Fruit fly (Drosophila melanogaster) whole organism, prepupa: Measurements from ENCODE around the gene Zpr1.

Source experiments
- Blimp-1 ChIP-seq: fragments of 200-800 bp; sonication (Bioruptor generic); optimal IDR thresholded peaks from 3 replicates; lab custom pipeline; 2017; ENCODE audit warnings: missing biosample characterization, missing genetic modification characterization, mild to moderate bottlenecking, moderate library complexity, missing genetic modification reagents
- CG10631 ChIP-seq: fragments of 200-800 bp; sonication (Bioruptor generic); optimal IDR thresholded peaks from 2 replicates; lab custom pipeline; 2016; ENCODE audit warnings: missing biosample characterization, missing genetic modification characterization
- CG10669 ChIP-seq: fragments of 200-800 bp; sonication (Bioruptor generic); optimal IDR thresholded peaks from 3 replicates; lab custom pipeline; 2018; ENCODE audit warnings: missing biosample characterization, mild to moderate bottlenecking, missing genetic modification characterization, moderate library complexity
- CG11294 ChIP-seq: fragments of 200-800 bp; sonication (Bioruptor generic); IDR thresholded peaks from 2 replicates; pipeline ENCODE4 v1.3.6; 2022; ENCODE audit warnings: missing biosample characterization, missing genetic modification characterization
- CG11762 ChIP-seq: fragments of 200-800 bp; sonication (Bioruptor generic); optimal IDR thresholded peaks from 3 replicates; lab custom pipeline; 2016; ENCODE audit warnings: missing biosample characterization, missing genetic modification characterization; ENCODE audit not compliant: insufficient read depth
- CG11902 ChIP-seq: fragments of 200-800 bp; sonication (Bioruptor generic); optimal IDR thresholded peaks from 3 replicates; lab custom pipeline; 2016; ENCODE audit warnings: missing biosample characterization, missing genetic modification characterization
- CG15336 ChIP-seq: fragments of 200-800 bp; sonication (Bioruptor generic); IDR thresholded peaks from 2 replicates; pipeline ENCODE4 v1.3.6; 2022; ENCODE audit warnings: missing biosample characterization, missing genetic modification characterization
- CG1621 ChIP-seq: fragments of 200-800 bp; sonication (Bioruptor generic); optimal IDR thresholded peaks from 3 replicates; lab custom pipeline; 2018; ENCODE audit warnings: missing biosample characterization, mild to moderate bottlenecking, missing genetic modification characterization
- CG16779 ChIP-seq: fragments of 200-800 bp; sonication (Bioruptor generic); optimal IDR thresholded peaks from 3 replicates; lab custom pipeline; 2017; ENCODE audit warnings: missing biosample characterization, mild to moderate bottlenecking, missing genetic modification characterization
- CG3032 ChIP-seq: fragments of 200-800 bp; optimal IDR thresholded peaks from 2 replicates; lab custom pipeline; 2019; ENCODE audit warnings: missing biosample characterization, mild to moderate bottlenecking, missing genetic modification characterization, moderate library complexity
- CG32006 ChIP-seq: fragments of 200-800 bp; sonication (Bioruptor generic); optimal IDR thresholded peaks from 3 replicates; lab custom pipeline; 2017; ENCODE audit warnings: missing biosample characterization, mild to moderate bottlenecking, missing genetic modification characterization
- CG34406 ChIP-seq: fragments of 200-800 bp; sonication (Bioruptor generic); optimal IDR thresholded peaks from 3 replicates; lab custom pipeline; 2016; ENCODE audit warnings: missing biosample characterization, missing genetic modification characterization
- CG4318 ChIP-seq: fragments of 200-800 bp; sonication (Bioruptor generic); optimal IDR thresholded peaks from 3 replicates; lab custom pipeline; 2017; ENCODE audit warnings: missing biosample characterization, mild to moderate bottlenecking, missing genetic modification characterization
- CG6163 ChIP-seq: fragments of 200-800 bp; sonication (Bioruptor generic); IDR thresholded peaks from 3 replicates; pipeline ENCODE4 v1.3.6; 2022; ENCODE audit warnings: missing biosample characterization, missing genetic modification characterization
- CG6276 ChIP-seq: fragments of 200-800 bp; sonication (Bioruptor generic); optimal IDR thresholded peaks from 2 replicates; lab custom pipeline; 2017; ENCODE audit warnings: missing biosample characterization, mild to moderate bottlenecking, missing genetic modification characterization
- CG6792 ChIP-seq: fragments of 200-800 bp; sonication (Bioruptor generic); optimal IDR thresholded peaks from 3 replicates; lab custom pipeline; 2016; ENCODE audit warnings: missing biosample characterization, missing genetic modification characterization
- CG6808 ChIP-seq: fragments of 200-800 bp; sonication (Bioruptor generic); optimal IDR thresholded peaks from 3 replicates; lab custom pipeline; 2017; ENCODE audit warnings: missing biosample characterization, missing genetic modification characterization, mild to moderate bottlenecking, moderate library complexity, missing genetic modification reagents
- CG6854 ChIP-seq: fragments of 200-800 bp; sonication (Bioruptor generic); optimal IDR thresholded peaks from 2 replicates; lab custom pipeline; 2017; ENCODE audit warnings: missing biosample characterization, mild to moderate bottlenecking, missing genetic modification characterization
- CG7368 ChIP-seq: fragments of 200-800 bp; sonication (Bioruptor generic); optimal IDR thresholded peaks from 3 replicates; lab custom pipeline; 2016; ENCODE audit warnings: missing biosample characterization, missing genetic modification characterization
- CG8319 ChIP-seq: fragments of 200-800 bp; sonication (Bioruptor generic); optimal IDR thresholded peaks from 3 replicates; lab custom pipeline; 2016; ENCODE audit warnings: missing biosample characterization, missing genetic modification characterization
- CG8632 ChIP-seq: fragments of 200-800 bp; sonication (Bioruptor generic); optimal IDR thresholded peaks from 3 replicates; lab custom pipeline; 2016; ENCODE audit warnings: missing biosample characterization, missing genetic modification characterization
- CG9139 ChIP-seq: fragments of 200-800 bp; sonication (Bioruptor generic); optimal IDR thresholded peaks from 3 replicates; lab custom pipeline; 2017; ENCODE audit warnings: missing biosample characterization, mild to moderate bottlenecking, missing genetic modification characterization
- Eip78C ChIP-seq: fragments of 200-800 bp; sonication (Bioruptor generic); peaks from one replicate; lab custom pipeline; 2016; ENCODE audit warnings: missing biosample characterization, missing genetic modification characterization
- Eip93F ChIP-seq: fragments of 200-800 bp; sonication (Bioruptor generic); optimal IDR thresholded peaks from 2 replicates; lab custom pipeline; 2016; ENCODE audit warnings: missing biosample characterization, mild to moderate bottlenecking, missing genetic modification characterization
- Ets21C ChIP-seq: fragments of 200-800 bp; sonication (Bioruptor generic); optimal IDR thresholded peaks from 3 replicates; lab custom pipeline; 2016; ENCODE audit warnings: missing biosample characterization, missing genetic modification characterization
- Ets96B ChIP-seq: fragments of 200-800 bp; optimal IDR thresholded peaks from 2 replicates; lab custom pipeline; 2019; ENCODE audit warnings: missing biosample characterization, mild to moderate bottlenecking, missing genetic modification characterization, moderate library complexity
- Gug ChIP-seq: fragments of 200-800 bp; sonication (Bioruptor generic); IDR thresholded peaks from 2 replicates; pipeline ENCODE4 v1.3.6; 2022; ENCODE audit warnings: missing biosample characterization, missing genetic modification characterization
- Lpt ChIP-seq: fragments of 200-800 bp; sonication (Bioruptor generic); optimal IDR thresholded peaks from 3 replicates; lab custom pipeline; 2016; ENCODE audit warnings: missing biosample characterization, missing genetic modification characterization
- Met ChIP-seq: fragments of 200-800 bp; sonication (Bioruptor generic); optimal IDR thresholded peaks from 3 replicates; lab custom pipeline; 2016; ENCODE audit warnings: missing biosample characterization, missing genetic modification characterization
- OdsH ChIP-seq: fragments of 200-800 bp; sonication (Bioruptor generic); optimal IDR thresholded peaks from 3 replicates; lab custom pipeline; 2016; ENCODE audit warnings: missing biosample characterization, missing genetic modification characterization
- Sox102F ChIP-seq: fragments of 200-800 bp; sonication (Bioruptor generic); optimal IDR thresholded peaks from 2 replicates; lab custom pipeline; 2016; ENCODE audit warnings: missing biosample characterization, mild to moderate bottlenecking, missing genetic modification characterization
- Sox14 ChIP-seq: fragments of 200-800 bp; sonication (Bioruptor generic); optimal IDR thresholded peaks from 3 replicates; lab custom pipeline; 2016; ENCODE audit warnings: missing biosample characterization, missing genetic modification characterization
- Sox15 ChIP-seq: fragments of 200-800 bp; sonication (Bioruptor generic); optimal IDR thresholded peaks from 3 replicates; lab custom pipeline; 2016; ENCODE audit warnings: missing biosample characterization, missing genetic modification characterization
- achi ChIP-seq: fragments of 200-800 bp; sonication (Bioruptor generic); optimal IDR thresholded peaks from 3 replicates; lab custom pipeline; 2016; ENCODE audit warnings: missing biosample characterization, missing genetic modification characterization
- acj6 ChIP-seq: fragments of 200-800 bp; sonication (Bioruptor generic); optimal IDR thresholded peaks from 3 replicates; lab custom pipeline; 2016; ENCODE audit warnings: missing biosample characterization, missing genetic modification characterization
- cyc ChIP-seq: fragments of 200-800 bp; sonication (Bioruptor generic); optimal IDR thresholded peaks from 3 replicates; lab custom pipeline; 2016; ENCODE audit warnings: missing biosample characterization, missing genetic modification characterization
- dac ChIP-seq: fragments of 200-800 bp; sonication (Bioruptor generic); optimal IDR thresholded peaks from 2 replicates; lab custom pipeline; 2017; ENCODE audit warnings: missing biosample characterization, mild to moderate bottlenecking, missing genetic modification characterization
- dsx ChIP-seq: fragments of 200-800 bp; optimal IDR thresholded peaks from 3 replicates; lab custom pipeline; 2019; ENCODE audit warnings: missing biosample characterization, mild to moderate bottlenecking, missing genetic modification characterization, moderate library complexity; ENCODE audit not compliant: poor library complexity, severe bottlenecking
- eg ChIP-seq: fragments of 200-800 bp; sonication (Bioruptor generic); IDR thresholded peaks from 3 replicates; pipeline ENCODE4 v1.3.6; 2022; ENCODE audit warnings: missing biosample characterization, missing genetic modification characterization
- esn ChIP-seq: fragments of 200-800 bp; sonication (Bioruptor generic); optimal IDR thresholded peaks from 2 replicates; lab custom pipeline; 2016; ENCODE audit warnings: missing biosample characterization, mild to moderate bottlenecking, missing genetic modification characterization, moderate library complexity
- fd85E ChIP-seq: fragments of 200-800 bp; sonication (Bioruptor generic); optimal IDR thresholded peaks from 3 replicates; lab custom pipeline; 2016; ENCODE audit warnings: missing biosample characterization, missing genetic modification characterization
- fkh ChIP-seq: fragments of 200-800 bp; sonication (Bioruptor generic); optimal IDR thresholded peaks from 3 replicates; lab custom pipeline; 2017; ENCODE audit warnings: missing biosample characterization, mild to moderate bottlenecking, missing genetic modification characterization, moderate library complexity
- pdm3 ChIP-seq: fragments of 200-800 bp; sonication (Bioruptor generic); optimal IDR thresholded peaks from 3 replicates; lab custom pipeline; 2016; ENCODE audit warnings: missing biosample characterization, missing genetic modification characterization
- salr ChIP-seq, 2 experiments: fragments of 200-800 bp; sonication (Bioruptor generic); optimal IDR thresholded peaks; 3 replicates each; lab custom pipeline; 2016 to 2018; ENCODE audit warnings: missing biosample characterization in 2 of 2, missing genetic modification characterization in 2 of 2, mild to moderate bottlenecking in 1 of 2
- spab ChIP-seq: fragments of 200-800 bp; sonication (Bioruptor generic); optimal IDR thresholded peaks from 2 replicates; lab custom pipeline; 2017; ENCODE audit warnings: missing biosample characterization, mild to moderate bottlenecking, missing genetic modification characterization, missing genetic modification reagents
- ss ChIP-seq, 2 experiments: fragments of 200-800 bp; sonication (Bioruptor generic); optimal IDR thresholded peaks; 2 replicates in 1 of 2; 3 replicates in 1 of 2; lab custom pipeline; 2017 to 2018; ENCODE audit warnings: mild to moderate bottlenecking in 2 of 2, missing biosample characterization in 2 of 2, missing genetic modification characterization in 2 of 2, moderate library complexity in 1 of 2
- svp ChIP-seq: fragments of 200-800 bp; sonication (Bioruptor generic); peaks from one replicate; lab custom pipeline; 2016; ENCODE audit warnings: missing biosample characterization, missing genetic modification characterization
- topi ChIP-seq: fragments of 200-800 bp; sonication (Bioruptor generic); optimal IDR thresholded peaks from 3 replicates; lab custom pipeline; 2016; ENCODE audit warnings: missing biosample characterization, missing genetic modification characterization
- vri ChIP-seq: fragments of 200-800 bp; sonication (Bioruptor generic); optimal IDR thresholded peaks from 3 replicates; lab custom pipeline; 2016; ENCODE audit warnings: missing biosample characterization, mild to moderate bottlenecking, missing genetic modification characterization

Zpr1 gene

DNA sequence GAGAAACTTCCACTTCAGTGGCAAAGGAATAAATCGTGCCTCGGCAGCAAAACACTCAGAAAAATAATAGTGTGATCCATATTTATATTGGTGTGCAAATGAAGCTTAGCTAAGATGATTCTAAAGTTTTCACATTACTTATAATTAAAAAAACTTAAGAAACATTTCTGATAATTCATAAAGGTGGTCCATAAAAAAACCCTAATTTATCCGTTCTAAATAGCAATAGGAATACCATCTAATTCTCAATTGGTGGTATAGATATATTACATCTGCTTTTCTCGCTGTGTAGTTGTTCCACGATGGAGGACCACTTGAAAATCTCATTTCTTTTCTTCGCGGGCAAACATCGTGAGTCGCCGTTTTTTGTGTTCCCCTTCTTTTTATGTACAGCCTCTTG, 6.8 kb downstream of the Zpr1 start (continued):
- TF ChIP-seq CG1621 (tag; lab: Kevin White, UChicago) = peak; percentile 20
- TF ChIP-seq OdsH (GFP tag; lab: Kevin White, UChicago) = peak; percentile 64
- peak; percentile 96 for TF ChIP-seq Eip78C
- TF ChIP-seq CG8632 (GFP tag; lab: Kevin White, UChicago) = peak; percentile 36
- TF ChIP-seq CG11902 (GFP tag; lab: Kevin White, UChicago) = peak; percentile 31
- TF ChIP-seq topi (GFP tag; lab: Kevin White, UChicago) = peak; percentile 81
- TF ChIP-seq CG7368 (GFP tag; lab: Kevin White, UChicago) = peak; percentile 71
- TF ChIP-seq CG10669 = peak; percentile 81
- peak; percentile 75 for TF ChIP-seq CG3032
- peak; percentile 66 for TF ChIP-seq spab (GFP tag; lab: Kevin White, UChicago)
- TF ChIP-seq CG34406 (GFP tag; lab: Kevin White, UChicago) = peak; percentile 30
- TF ChIP-seq CG11294 (GFP tag; lab: Robert Waterston, UW) = no peak

DNA sequence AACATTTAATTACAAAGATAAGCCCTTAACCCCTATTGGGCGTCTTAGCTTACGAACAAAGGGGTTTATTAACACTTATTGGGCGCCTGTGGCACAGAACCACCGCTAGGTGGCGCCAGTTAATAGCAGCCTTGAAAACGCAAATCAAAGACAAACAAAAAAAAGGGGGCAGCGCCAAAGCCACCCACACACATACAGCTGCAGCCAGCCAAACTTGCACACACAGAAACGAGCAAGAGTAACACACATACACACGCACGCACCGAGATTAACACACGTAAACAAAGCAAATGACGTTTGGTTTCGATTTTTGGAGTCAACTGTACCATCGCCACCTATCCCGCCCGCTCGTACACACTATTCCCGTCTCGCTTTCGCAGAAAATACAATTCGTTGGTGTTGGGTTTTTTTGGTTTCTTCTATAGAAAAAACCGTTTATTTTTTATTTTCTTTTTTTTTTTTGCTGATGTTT, 9.7 kb downstream of the Zpr1 start:
- no peak for TF ChIP-seq spab (GFP tag; lab: Kevin White, UChicago)
- TF ChIP-seq CG15336 (GFP tag; lab: Robert Waterston, UW) = peak; percentile 65
- no peak for TF ChIP-seq Met
- peak; percentile 61 for TF ChIP-seq Sox14 (GFP tag; lab: Kevin White, UChicago)
- peak; percentile 83 for TF ChIP-seq vri (GFP tag; lab: Kevin White, UChicago)
- no peak for TF ChIP-seq svp
- no peak; the same call in 1 of the 2 replicates for TF ChIP-seq Gug (GFP tag; lab: Robert Waterston, UW)
- TF ChIP-seq Sox15 (GFP tag; lab: Kevin White, UChicago) = no peak
- TF ChIP-seq CG34406 (GFP tag; lab: Kevin White, UChicago) = no peak
- TF ChIP-seq topi (GFP tag; lab: Kevin White, UChicago) = peak; percentile 24
- no peak for TF ChIP-seq CG4318 (GFP tag; lab: Kevin White, UChicago)
- no peak for TF ChIP-seq salr (GFP tag; optimal IDR thresholded peaks at IDR 0.05; lab: Kevin White, UChicago)
- no peak for TF ChIP-seq pdm3 (GFP tag; lab: Kevin White, UChicago)
- TF ChIP-seq dac = peak; percentile 44
- peak; percentile 59 to 73 for TF ChIP-seq ss (GFP tag; optimal IDR thresholded peaks at IDR 0.05; lab: Kevin White, UChicago)
- no peak for TF ChIP-seq Ets96B (tag; lab: Kevin White, UChicago)
- TF ChIP-seq CG6163 (GFP tag; lab: Robert Waterston, UW) = peak; percentile 64; the same call in 1 of the 3 replicates
- TF ChIP-seq eg (GFP tag; lab: Robert Waterston, UW) = peak; percentile 72; the same call in 2 of the 3 replicates
- TF ChIP-seq Lpt (GFP tag; lab: Kevin White, UChicago) = peak; percentile 85
- no peak for TF ChIP-seq Blimp-1 (GFP tag; lab: Kevin White, UChicago)
- peak; percentile 28 for TF ChIP-seq achi (GFP tag; lab: Kevin White, UChicago)
- TF ChIP-seq Ets21C = no peak
- TF ChIP-seq CG16779 (tag; lab: Kevin White, UChicago) = peak; percentile 53
- peak; percentile 49 for TF ChIP-seq esn
- no peak for TF ChIP-seq CG6808
- TF ChIP-seq CG6276 (GFP tag; lab: Kevin White, UChicago) = no peak
- TF ChIP-seq fd85E = no peak
- TF ChIP-seq CG8632 (GFP tag; lab: Kevin White, UChicago) = no peak
- no peak for TF ChIP-seq CG8319 (GFP tag; lab: Kevin White, UChicago)
- peak; percentile 42 for TF ChIP-seq CG32006 (GFP tag; lab: Kevin White, UChicago)
- no peak for TF ChIP-seq Sox102F (GFP tag; lab: Kevin White, UChicago)
- TF ChIP-seq CG11762 (GFP tag; lab: Kevin White, UChicago) = peak; percentile 9
- TF ChIP-seq Eip93F = no peak
- peak; percentile 37 for TF ChIP-seq cyc (GFP tag; lab: Kevin White, UChicago)
- TF ChIP-seq fkh = peak; percentile 92
- TF ChIP-seq CG6792 (GFP tag; lab: Kevin White, UChicago) = peak; percentile 2
- no peak for TF ChIP-seq CG11294 (GFP tag; lab: Robert Waterston, UW)
- peak; percentile 22 for TF ChIP-seq CG6854 (GFP tag; lab: Kevin White, UChicago)
- no peak for TF ChIP-seq CG10631 (GFP tag; lab: Kevin White, UChicago)
- no peak for TF ChIP-seq CG7368 (GFP tag; lab: Kevin White, UChicago)
- peak; percentile 4 for TF ChIP-seq dsx (GFP tag; lab: Kevin White, UChicago)
- peak; percentile 5 for TF ChIP-seq acj6 (GFP tag; lab: Kevin White, UChicago)
- no peak for TF ChIP-seq CG9139 (GFP tag; lab: Kevin White, UChicago)
